Worm (Caenorhabditis elegans) whole organism, early embryonic: ENCODE results near the gene C23H3.9.

Experiments
- B0310.2 ChIP-seq: sonication (generic microtip); optimal IDR thresholded peaks from 2 replicates; lab custom pipeline; 2016; ENCODE audit warnings: mild to moderate bottlenecking, missing genetic modification characterization, missing compliant biosample characterization
- ama-1 ChIP-seq: fragments of 150-350 bp; optimal IDR thresholded peaks from 2 replicates; lab custom pipeline; 2014
- ceh-13 ChIP-seq: fragments of 200-800 bp; sonication (Bioruptor generic); optimal IDR thresholded peaks from 2 replicates; lab custom pipeline; 2018; ENCODE audit warnings: mild to moderate bottlenecking, missing genetic modification characterization, missing compliant biosample characterization
- ets-7 ChIP-seq: sonication (generic microtip); optimal IDR thresholded peaks from 2 replicates; lab custom pipeline; 2016; ENCODE audit warnings: missing genotype, missing genetic modification characterization, missing compliant biosample characterization
- flt-1 ChIP-seq: fragments of 200-800 bp; sonication (Bioruptor generic); IDR thresholded peaks from 2 replicates; pipeline ENCODE4 v1.3.6; 2022; ENCODE audit warnings: missing genetic modification characterization, missing compliant biosample characterization
- hmbx-1 ChIP-seq: sonication (generic microtip); optimal IDR thresholded peaks from 2 replicates; lab custom pipeline; 2016; ENCODE audit warnings: mild to moderate bottlenecking, missing genetic modification characterization, missing compliant biosample characterization
- scrt-1 ChIP-seq: fragments of 200-800 bp; sonication (Bioruptor generic); IDR thresholded peaks from 2 replicates; pipeline ENCODE4 v1.3.6; 2022; ENCODE audit warnings: missing genetic modification characterization, missing compliant biosample characterization
- tbx-11 ChIP-seq: fragments of 200-800 bp; sonication (Bioruptor generic); IDR thresholded peaks from 2 replicates; pipeline ENCODE4 v1.3.6; 2022; ENCODE audit warnings: missing genetic modification characterization, missing compliant biosample characterization
- tbx-37 ChIP-seq: fragments of 200-800 bp; sonication (Bioruptor generic); conservative IDR thresholded peaks from 2 replicates; pipeline ENCODE4 v1.3.6; 2022; ENCODE audit warnings: missing genetic modification reagents, missing genetic modification characterization, missing compliant biosample characterization
- tra-4 ChIP-seq: sonication (generic microtip); optimal IDR thresholded peaks from 2 replicates; lab custom pipeline; 2017; ENCODE audit warnings: missing genetic modification characterization, missing compliant biosample characterization

- TF ChIP-seq ama-1 (lab: Kevin White, UChicago) (no peak), tra-4 (no peak), hmbx-1 (tag; lab: Kevin White, UChicago) (no peak), ets-7 (tag; lab: Kevin White, UChicago) (no peak), tbx-37 (GFP tag; lab: Robert Waterston, UW) (no peak), B0310.2 (tag; lab: Kevin White, UChicago) (no peak), ceh-13 (GFP tag; lab: Kevin White, UChicago) (no peak), flt-1 (GFP tag; lab: Robert Waterston, UW) (no peak), scrt-1 (GFP tag; lab: Robert Waterston, UW) (no peak), tbx-11 (GFP tag; lab: Robert Waterston, UW) (no peak)
Observed at ce11 chrII:29578-29977, 49.5 kb downstream of the C23H3.9 start.
